Worm (Caenorhabditis elegans) whole organism, L3 larva: ENCODE data around the gene dnj-15.

Source experiments
- aly-2 ChIP-seq: fragments of 150-350 bp; optimal IDR thresholded peaks from 2 replicates; lab custom pipeline; 2014; ENCODE audit warnings: missing biosample characterization, missing genetic modification characterization
- ceh-9 ChIP-seq: sonication (generic microtip); optimal IDR thresholded peaks from 2 replicates; lab custom pipeline; 2018; ENCODE audit warnings: missing biosample characterization, missing genetic modification characterization
- jun-1 ChIP-seq: fragments of 150-350 bp; optimal IDR thresholded peaks from 2 replicates; lab custom pipeline; 2014; ENCODE audit warnings: missing biosample characterization, missing genetic modification reagents, missing genetic modification characterization
- lin-39 ChIP-seq: fragments of 150-350 bp; optimal IDR thresholded peaks from 2 replicates; lab custom pipeline; 2018; ENCODE audit warnings: missing biosample characterization, missing genetic modification reagents, missing genetic modification characterization
- nhr-12 ChIP-seq: fragments of 150-350 bp; optimal IDR thresholded peaks from 2 replicates; lab custom pipeline; 2014; ENCODE audit warnings: missing biosample characterization, missing genetic modification characterization
- nhr-23 ChIP-seq: fragments of 150-350 bp; optimal IDR thresholded peaks from 2 replicates; lab custom pipeline; 2014; ENCODE audit warnings: missing biosample characterization, missing genetic modification reagents, missing genetic modification characterization
- nhr-77 ChIP-seq: fragments of 150-350 bp; optimal IDR thresholded peaks from 2 replicates; lab custom pipeline; 2014; ENCODE audit warnings: missing biosample characterization, missing genetic modification characterization
- pqm-1 ChIP-seq: fragments of 150-350 bp; optimal IDR thresholded peaks from 2 replicates; lab custom pipeline; 2017; ENCODE audit warnings: missing biosample characterization, missing genetic modification characterization, inconsistent platforms
- unc-39 ChIP-seq: sonication (generic microtip); optimal IDR thresholded peaks from 4 replicates; lab custom pipeline; 2017; ENCODE audit warnings: missing biosample characterization, missing genetic modification characterization
- ztf-4 ChIP-seq: fragments of 150-350 bp; optimal IDR thresholded peaks from 2 replicates; lab custom pipeline; 2014; ENCODE audit warnings: missing biosample characterization, missing genetic modification characterization

- TF ChIP-seq nhr-77 (no peak), pqm-1 (tag; lab: Kevin White, UChicago) (no peak), jun-1 (no peak), nhr-23 (no peak), unc-39 (tag; lab: Kevin White, UChicago) (no peak), lin-39 (tag; lab: Kevin White, UChicago) (no peak), ceh-9 (tag; lab: Kevin White, UChicago) (no peak), ztf-4 (no peak), aly-2 (tag; lab: Kevin White, UChicago) (no peak), nhr-12 (no peak)
Measured at ce11 chrIV:4150138-4150537, 26.1 kb upstream of the dnj-15 start.
